Fruit fly (Drosophila melanogaster) whole organism, embryonic: ENCODE measurements around the gene CG17230.

ENCODE experiments used
- BEAF-32 ChIP-seq: fragments of 200-800 bp; sonication (Bioruptor generic); optimal IDR thresholded peaks from 3 replicates; lab custom pipeline; 2017; ENCODE audit warnings: missing biosample characterization, missing genetic modification characterization, mild to moderate bottlenecking, moderate library complexity, missing genetic modification reagents
- Bgb ChIP-seq: fragments of 200-800 bp; sonication (Bioruptor generic); IDR thresholded peaks from 2 replicates; pipeline ENCODE4 v1.3.6; 2022; ENCODE audit warnings: missing biosample characterization, missing genetic modification characterization; ENCODE audit not compliant: partially characterized antibody
- CG10366 ChIP-seq: fragments of 200-800 bp; sonication (Bioruptor generic); IDR thresholded peaks from 2 replicates; pipeline ENCODE4 v1.3.6; 2022; ENCODE audit warnings: missing biosample characterization, missing genetic modification characterization
- CG10462 ChIP-seq: fragments of 200-800 bp; sonication (Bioruptor generic); optimal IDR thresholded peaks from 2 replicates; lab custom pipeline; 2016; ENCODE audit warnings: missing biosample characterization, missing genetic modification characterization
- CG11085 ChIP-seq: fragments of 200-800 bp; sonication (Bioruptor generic); IDR thresholded peaks from 2 replicates; pipeline ENCODE4 v1.3.6; 2022; ENCODE audit warnings: missing biosample characterization, missing genetic modification characterization
- CG11723 ChIP-seq: fragments of 200-800 bp; sonication (Bioruptor generic); optimal IDR thresholded peaks from 2 replicates; lab custom pipeline; 2017; ENCODE audit warnings: missing biosample characterization, mild to moderate bottlenecking, missing genetic modification characterization
- CG12942 ChIP-seq: fragments of 200-800 bp; sonication (Bioruptor generic); optimal IDR thresholded peaks from 3 replicates; lab custom pipeline; 2016; ENCODE audit warnings: missing biosample characterization, missing genetic modification characterization
- CG13123 ChIP-seq: fragments of 200-800 bp; sonication (Bioruptor generic); optimal IDR thresholded peaks from 2 replicates; lab custom pipeline; 2016; ENCODE audit warnings: missing biosample characterization, missing genetic modification characterization
- CG13894 ChIP-seq: fragments of 200-800 bp; sonication (Bioruptor generic); optimal IDR thresholded peaks from 3 replicates; lab custom pipeline; 2018; ENCODE audit warnings: missing biosample characterization, mild to moderate bottlenecking, missing genetic modification characterization, moderate library complexity
- CG16863 ChIP-seq: fragments of 200-800 bp; sonication (Bioruptor generic); optimal IDR thresholded peaks from 3 replicates; lab custom pipeline; 2016; ENCODE audit warnings: missing biosample characterization, missing genetic modification characterization
- CG17186 ChIP-seq: fragments of 200-800 bp; sonication (Bioruptor generic); optimal IDR thresholded peaks from 3 replicates; lab custom pipeline; 2017; ENCODE audit warnings: missing biosample characterization, missing genetic modification reagents, missing genetic modification characterization
- CG17912 ChIP-seq: fragments of 200-800 bp; sonication (Bioruptor generic); optimal IDR thresholded peaks from 2 replicates; lab custom pipeline; 2018; ENCODE audit warnings: missing biosample characterization, mild to moderate bottlenecking, missing genetic modification characterization
- CG2712 ChIP-seq: fragments of 200-800 bp; optimal IDR thresholded peaks from 3 replicates; lab custom pipeline; 2019; ENCODE audit warnings: missing biosample characterization, mild to moderate bottlenecking, missing genetic modification characterization, moderate library complexity
- CG30403 ChIP-seq: fragments of 200-800 bp; sonication (Bioruptor generic); optimal IDR thresholded peaks from 3 replicates; lab custom pipeline; 2016; ENCODE audit warnings: missing biosample characterization, missing genetic modification characterization
- CG4707 ChIP-seq: fragments of 200-800 bp; sonication (Bioruptor generic); optimal IDR thresholded peaks from 2 replicates; lab custom pipeline; 2018; ENCODE audit warnings: missing biosample characterization, mild to moderate bottlenecking, missing genetic modification characterization, moderate library complexity
- CG7839 ChIP-seq: fragments of 200-800 bp; sonication (Bioruptor generic); optimal IDR thresholded peaks from 3 replicates; lab custom pipeline; 2018; ENCODE audit warnings: missing biosample characterization, mild to moderate bottlenecking, missing genetic modification characterization, moderate library complexity
- CG7928 ChIP-seq: fragments of 200-800 bp; sonication (Bioruptor generic); optimal IDR thresholded peaks from 2 replicates; lab custom pipeline; 2017; ENCODE audit warnings: missing biosample characterization, mild to moderate bottlenecking, missing genetic modification characterization
- CG8359 ChIP-seq: fragments of 200-800 bp; sonication (Bioruptor generic); optimal IDR thresholded peaks from 2 replicates; lab custom pipeline; 2017; ENCODE audit warnings: missing biosample characterization, mild to moderate bottlenecking, missing genetic modification characterization, borderline replicate concordance
- CG8388 ChIP-seq: fragments of 200-800 bp; sonication (Bioruptor generic); optimal IDR thresholded peaks from 2 replicates; lab custom pipeline; 2019; ENCODE audit warnings: missing biosample characterization, mild to moderate bottlenecking, missing genetic modification characterization, moderate library complexity
- CG9727 ChIP-seq: fragments of 200-800 bp; sonication (Bioruptor generic); optimal IDR thresholded peaks from 3 replicates; lab custom pipeline; 2017; ENCODE audit warnings: missing biosample characterization, mild to moderate bottlenecking, missing genetic modification characterization
- CoRest ChIP-seq: fragments of 200-800 bp; sonication (Bioruptor generic); optimal IDR thresholded peaks from 3 replicates; lab custom pipeline; 2018; ENCODE audit warnings: missing biosample characterization, mild to moderate bottlenecking, missing genetic modification characterization, moderate library complexity
- E2f1 ChIP-seq: fragments of 200-800 bp; sonication (Bioruptor generic); IDR thresholded peaks from 2 replicates; pipeline ENCODE4 v1.3.6; 2022; ENCODE audit warnings: missing biosample characterization, missing genetic modification characterization
- Fer1 ChIP-seq: fragments of 200-800 bp; sonication (Bioruptor generic); optimal IDR thresholded peaks from 2 replicates; lab custom pipeline; 2017; ENCODE audit warnings: missing biosample characterization, mild to moderate bottlenecking, missing genetic modification characterization
- Hmr ChIP-seq: fragments of 200-800 bp; sonication (Bioruptor generic); optimal IDR thresholded peaks from 3 replicates; lab custom pipeline; 2017; ENCODE audit warnings: mild to moderate bottlenecking, missing biosample characterization, missing genetic modification reagents, missing genetic modification characterization
- Hsf ChIP-seq: fragments of 200-800 bp; sonication (Bioruptor generic); optimal IDR thresholded peaks from 3 replicates; lab custom pipeline; 2016; ENCODE audit warnings: missing biosample characterization, missing genetic modification characterization
- Mrtf ChIP-seq: fragments of 200-800 bp; sonication (Bioruptor generic); IDR thresholded peaks from 3 replicates; pipeline ENCODE4 v1.3.6; 2022; ENCODE audit warnings: missing biosample characterization, missing genetic modification characterization
- NK7.1 ChIP-seq: fragments of 200-800 bp; sonication (Bioruptor generic); optimal IDR thresholded peaks from 3 replicates; lab custom pipeline; 2016; ENCODE audit warnings: missing biosample characterization, missing genetic modification characterization
- Oli ChIP-seq: fragments of 200-800 bp; sonication (Bioruptor generic); optimal IDR thresholded peaks from 2 replicates; lab custom pipeline; 2018; ENCODE audit warnings: missing biosample characterization, mild to moderate bottlenecking, missing genetic modification characterization, moderate library complexity
- Scr ChIP-seq: fragments of 200-800 bp; sonication (Bioruptor generic); IDR thresholded peaks from 2 replicates; pipeline ENCODE4 v1.3.6; 2022; ENCODE audit warnings: missing biosample characterization, missing genetic modification characterization; ENCODE audit not compliant: partially characterized antibody
- Usf ChIP-seq: fragments of 200-800 bp; sonication (Bioruptor generic); optimal IDR thresholded peaks from 2 replicates; lab custom pipeline; 2017; ENCODE audit warnings: missing genotype, missing biosample characterization, missing genetic modification characterization
- Xbp1 ChIP-seq: fragments of 200-800 bp; sonication (Bioruptor generic); optimal IDR thresholded peaks from 3 replicates; lab custom pipeline; 2016; ENCODE audit warnings: missing biosample characterization, mild to moderate bottlenecking, missing genetic modification characterization
- amos ChIP-seq: fragments of 200-800 bp; sonication (Bioruptor generic); IDR thresholded peaks from 2 replicates; pipeline ENCODE4 v1.3.6; 2022; ENCODE audit warnings: missing biosample characterization, missing genetic modification characterization; ENCODE audit not compliant: partially characterized antibody
- bab2 ChIP-seq: fragments of 200-800 bp; sonication (Bioruptor generic); optimal IDR thresholded peaks from 2 replicates; lab custom pipeline; 2016; ENCODE audit warnings: missing biosample characterization, missing genetic modification characterization
- cas ChIP-seq: fragments of 200-800 bp; sonication (Bioruptor generic); IDR thresholded peaks from 2 replicates; pipeline ENCODE4 v1.3.6; 2022; ENCODE audit warnings: missing biosample characterization, missing genetic modification characterization
- caup ChIP-seq: fragments of 200-800 bp; sonication (Bioruptor generic); optimal IDR thresholded peaks from 3 replicates; lab custom pipeline; 2017; ENCODE audit warnings: missing biosample characterization, mild to moderate bottlenecking, missing genetic modification characterization, moderate library complexity; ENCODE audit not compliant: severe bottlenecking
- chm ChIP-seq: fragments of 200-800 bp; sonication (Bioruptor generic); IDR thresholded peaks from 2 replicates; pipeline ENCODE4 v1.3.6; 2022; ENCODE audit warnings: missing biosample characterization, missing genetic modification characterization
- corto ChIP-seq: fragments of 200-800 bp; sonication (Bioruptor generic); optimal IDR thresholded peaks from 2 replicates; lab custom pipeline; 2016; ENCODE audit warnings: missing biosample characterization, mild to moderate bottlenecking, missing genetic modification characterization, moderate library complexity
- croc ChIP-seq: fragments of 200-800 bp; sonication (Bioruptor generic); conservative IDR thresholded peaks from 3 replicates; pipeline ENCODE4 v1.3.6; 2022; ENCODE audit warnings: missing biosample characterization, missing genetic modification characterization
- gsb ChIP-seq: fragments of 200-800 bp; sonication (Bioruptor generic); IDR thresholded peaks from 2 replicates; pipeline ENCODE4 v1.3.6; 2022; ENCODE audit warnings: missing biosample characterization, missing genetic modification characterization
- hb ChIP-seq: fragments of 200-800 bp; sonication (Bioruptor generic); IDR thresholded peaks from 3 replicates; pipeline ENCODE4 v1.3.6; 2022; ENCODE audit warnings: missing biosample characterization, missing genetic modification characterization; ENCODE audit not compliant: partially characterized antibody
- ind ChIP-seq: fragments of 200-800 bp; sonication (Bioruptor generic); optimal IDR thresholded peaks from 3 replicates; lab custom pipeline; 2016; ENCODE audit warnings: missing biosample characterization, missing genetic modification characterization
- ken ChIP-seq: fragments of 200-800 bp; sonication (Bioruptor generic); IDR thresholded peaks from 3 replicates; pipeline ENCODE4 v1.3.6; 2022; ENCODE audit warnings: missing biosample characterization, missing genetic modification characterization
- org-1 ChIP-seq: fragments of 200-800 bp; sonication (Bioruptor generic); optimal IDR thresholded peaks from 2 replicates; lab custom pipeline; 2017; ENCODE audit warnings: missing biosample characterization, missing genetic modification characterization
- pfk ChIP-seq: fragments of 200-800 bp; sonication (Bioruptor generic); optimal IDR thresholded peaks from 2 replicates; lab custom pipeline; 2018; ENCODE audit warnings: missing biosample characterization, mild to moderate bottlenecking, missing genetic modification characterization, moderate library complexity
- pita ChIP-seq: fragments of 200-800 bp; sonication (Bioruptor generic); optimal IDR thresholded peaks from 2 replicates; lab custom pipeline; 2017; ENCODE audit warnings: missing biosample characterization, mild to moderate bottlenecking, missing genetic modification characterization
- pros ChIP-seq: fragments of 200-800 bp; sonication (Bioruptor generic); optimal IDR thresholded peaks from 3 replicates; lab custom pipeline; 2019; ENCODE audit warnings: missing biosample characterization, mild to moderate bottlenecking, missing genetic modification characterization, moderate library complexity
- pzg ChIP-seq: fragments of 200-800 bp; sonication (Bioruptor generic); optimal IDR thresholded peaks from 3 replicates; lab custom pipeline; 2018; ENCODE audit warnings: missing biosample characterization, mild to moderate bottlenecking, missing genetic modification characterization, moderate library complexity
- schlank ChIP-seq: fragments of 200-800 bp; sonication (Bioruptor generic); optimal IDR thresholded peaks from 2 replicates; lab custom pipeline; 2018; ENCODE audit warnings: missing biosample characterization, mild to moderate bottlenecking, missing genetic modification characterization
- sob ChIP-seq: fragments of 200-800 bp; sonication (Bioruptor generic); IDR thresholded peaks from 2 replicates; pipeline ENCODE4 v1.3.6; 2022; ENCODE audit warnings: missing biosample characterization, missing genetic modification characterization
- unpg ChIP-seq: fragments of 200-800 bp; sonication (Bioruptor generic); optimal IDR thresholded peaks from 3 replicates; lab custom pipeline; 2018; ENCODE audit warnings: missing biosample characterization, mild to moderate bottlenecking, missing genetic modification characterization, moderate library complexity
- zen ChIP-seq: fragments of 200-800 bp; sonication (Bioruptor generic); optimal IDR thresholded peaks from 3 replicates; lab custom pipeline; 2018; ENCODE audit warnings: missing biosample characterization, mild to moderate bottlenecking, missing genetic modification characterization, moderate library complexity

Gene CG17230

DNA sequence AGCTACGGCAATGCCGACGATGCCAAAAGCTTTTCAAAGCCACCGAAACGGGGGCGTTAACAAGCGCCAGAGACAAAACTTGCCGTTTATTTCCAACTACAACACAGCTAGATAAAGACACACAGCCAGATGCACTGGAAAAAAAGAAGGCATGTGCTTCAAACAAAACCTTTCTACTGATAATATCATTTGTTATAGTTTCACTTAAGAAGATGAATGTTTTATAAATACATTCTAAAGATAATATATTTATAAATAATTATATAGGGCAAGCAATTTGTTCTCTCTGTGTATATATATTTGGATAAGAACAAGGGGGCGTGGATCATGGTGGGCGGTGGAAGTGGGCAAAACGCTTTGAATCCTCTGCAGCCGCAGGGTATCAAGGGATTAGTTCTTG lies 52.7 kb downstream of the CG17230 start (continued):
- peak; percentile 10 for TF ChIP-seq CG9727 (GFP tag; lab: Kevin White, UChicago)
- TF ChIP-seq Mrtf (GFP tag; lab: Robert Waterston, UW), result no peak
- no peak for TF ChIP-seq sob (GFP tag; lab: Robert Waterston, UW)
- TF ChIP-seq unpg, result no peak
- no peak for TF ChIP-seq hb (GFP tag; lab: Robert Waterston, UW)
- no peak for TF ChIP-seq Scr (GFP tag; lab: Robert Waterston, UW)
- TF ChIP-seq pfk (GFP tag; lab: Kevin White, UChicago), result no peak
- no peak for TF ChIP-seq ken
- TF ChIP-seq org-1, result no peak
- TF ChIP-seq CoRest (tag; lab: Kevin White, UChicago), result peak; percentile 23
- TF ChIP-seq Bgb, result no peak
- no peak for TF ChIP-seq CG17912 (GFP tag; lab: Kevin White, UChicago)
- peak; percentile 20 for TF ChIP-seq CG2712
- TF ChIP-seq CG10366, result no peak
- TF ChIP-seq CG7839 (tag; lab: Kevin White, UChicago), result peak; percentile 52
- TF ChIP-seq pita (GFP tag; lab: Kevin White, UChicago), result no peak
- no peak for TF ChIP-seq zen
- TF ChIP-seq pros (GFP tag; lab: Kevin White, UChicago), result no peak
- TF ChIP-seq Fer1 (GFP tag; lab: Kevin White, UChicago), result peak; percentile 50
- no peak for TF ChIP-seq CG7928 (GFP tag; lab: Kevin White, UChicago)
- TF ChIP-seq E2f1, result 0 out of 2 replicates have a peak, but pooled peaks have one; percentile 24
- no peak for TF ChIP-seq CG16863 (GFP tag; lab: Kevin White, UChicago)
- TF ChIP-seq CG30403 (GFP tag; lab: Kevin White, UChicago), result no peak
- no peak for TF ChIP-seq bab2
- no peak for TF ChIP-seq pzg (GFP tag; lab: Kevin White, UChicago)
- peak; percentile 27 for TF ChIP-seq CG13894
- TF ChIP-seq Hsf (GFP tag; lab: Kevin White, UChicago), result no peak
- TF ChIP-seq CG4707 (GFP tag; lab: Kevin White, UChicago), result no peak
- no peak for TF ChIP-seq CG13123 (GFP tag; lab: Kevin White, UChicago)
- TF ChIP-seq croc (GFP tag; lab: Robert Waterston, UW), result no peak
- no peak for TF ChIP-seq cas (GFP tag; lab: Robert Waterston, UW)
- TF ChIP-seq Xbp1 (GFP tag; lab: Kevin White, UChicago), result no peak
- no peak for TF ChIP-seq chm
- no peak for TF ChIP-seq corto (GFP tag; lab: Kevin White, UChicago)
- peak; percentile 13 for TF ChIP-seq ind (GFP tag; lab: Kevin White, UChicago)
- no peak for TF ChIP-seq CG8388 (GFP tag; lab: Kevin White, UChicago)
- TF ChIP-seq CG10462 (GFP tag; lab: Kevin White, UChicago), result no peak
- no peak for TF ChIP-seq BEAF-32
- peak; percentile 52 for TF ChIP-seq Hmr (GFP tag; lab: Kevin White, UChicago)
- no peak for TF ChIP-seq CG11723 (GFP tag; lab: Kevin White, UChicago)
- TF ChIP-seq Oli, result peak; percentile 22
- TF ChIP-seq CG17186 (GFP tag; lab: Kevin White, UChicago), result no peak
- TF ChIP-seq NK7.1 (GFP tag; lab: Kevin White, UChicago), result no peak
- TF ChIP-seq schlank (tag; lab: Kevin White, UChicago), result no peak
- no peak for TF ChIP-seq amos (GFP tag; lab: Robert Waterston, UW)
- no peak for TF ChIP-seq Usf
- TF ChIP-seq gsb, result no peak
- TF ChIP-seq caup (GFP tag; lab: Kevin White, UChicago), result no peak
- no peak for TF ChIP-seq CG11085 (GFP tag; lab: Robert Waterston, UW)
- TF ChIP-seq CG12942 (GFP tag; lab: Kevin White, UChicago), result no peak
- no peak for TF ChIP-seq CG8359 (GFP tag; lab: Kevin White, UChicago)
